Fruit fly (Drosophila melanogaster) Kc167 (cell line): ENCODE measurements around the gene Pdcd4.

ENCODE experiments used
- Myc ChIP-seq: fragments of >200 bp; optimal IDR thresholded peaks from 2 replicates; lab custom pipeline; 2017; ENCODE audit warnings: missing external identifiers
- Sin3A ChIP-seq: fragments of >200 bp; optimal IDR thresholded peaks from 2 replicates; lab custom pipeline; 2018; ENCODE audit warnings: missing external identifiers
- h ChIP-seq: fragments of >200 bp; optimal IDR thresholded peaks from 3 replicates; lab custom pipeline; 2018; ENCODE audit warnings: missing external identifiers
- insv ChIP-seq: fragments of >200 bp; optimal IDR thresholded peaks from 3 replicates; lab custom pipeline; 2018; ENCODE audit warnings: missing external identifiers
- psq ChIP-seq: fragments of >200 bp; optimal IDR thresholded peaks from 2 replicates; lab custom pipeline; 2017; ENCODE audit warnings: missing external identifiers
- ttk ChIP-seq: sonication (Bioruptor generic); optimal IDR thresholded peaks from 2 replicates; lab custom pipeline; 2017; ENCODE audit warnings: missing external identifiers

The Pdcd4 gene

dm6 chrX:13736174-13736482 lies 19.1 kb downstream of the Pdcd4 start, which contains the start of gene g:
TSS of gene g (minus strand) at chrX:13736278.
- TF ChIP-seq psq (lab: Kevin White, UChicago) = no peak
- TF ChIP-seq insv (lab: Kevin White, UChicago) = no peak
- no peak for TF ChIP-seq Sin3A (lab: Kevin White, UChicago)
- TF ChIP-seq Myc (lab: Kevin White, UChicago) = no peak
- no peak for TF ChIP-seq h (lab: Kevin White, UChicago)
- no peak for TF ChIP-seq ttk (lab: Kevin White, UChicago)

dm6 chrX:13735322-13736173 lies 19.7 kb downstream of the Pdcd4 start:
- TF ChIP-seq ttk (lab: Kevin White, UChicago) = no peak
- no peak for TF ChIP-seq Sin3A (lab: Kevin White, UChicago)
- TF ChIP-seq h (lab: Kevin White, UChicago) = no peak
- TF ChIP-seq psq (lab: Kevin White, UChicago) = no peak
- no peak for TF ChIP-seq Myc (lab: Kevin White, UChicago)
- TF ChIP-seq insv (lab: Kevin White, UChicago) = no peak

DNA sequence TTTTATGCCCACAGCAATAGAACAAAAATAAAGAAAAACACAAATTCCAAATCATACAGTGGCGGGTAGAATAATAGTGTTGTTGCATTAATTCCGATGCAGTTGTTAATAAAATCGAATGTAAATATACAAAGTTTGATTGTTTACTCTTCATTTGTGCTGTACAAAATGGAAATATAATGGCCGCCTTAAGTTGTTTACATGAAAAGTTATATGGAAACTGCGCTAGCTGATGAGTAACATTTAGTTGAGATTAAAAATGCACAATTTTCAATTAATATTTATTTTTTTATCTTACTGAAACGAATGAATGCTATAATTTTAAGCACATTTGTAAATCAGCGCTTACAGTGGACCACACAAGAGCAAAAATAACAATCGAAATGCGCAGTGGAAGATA lies 20.3 kb downstream of the Pdcd4 start:
- TF ChIP-seq ttk (lab: Kevin White, UChicago) (no peak), insv (lab: Kevin White, UChicago) (no peak), h (lab: Kevin White, UChicago) (no peak), Sin3A (lab: Kevin White, UChicago) (no peak), Myc (lab: Kevin White, UChicago) (no peak), psq (lab: Kevin White, UChicago) (no peak)

dm6 chrX:13721934-13722333 lies 33.3 kb downstream of the Pdcd4 start, which contains the start of the genes Mrgn1 and mus101:
TSS of gene Mrgn1 (minus strand) at chrX:13721977.
TSS of gene mus101 (plus strand) at chrX:13722246.
- TF ChIP-seq h (lab: Kevin White, UChicago) = no peak
- TF ChIP-seq insv (lab: Kevin White, UChicago) = no peak
- TF ChIP-seq psq (lab: Kevin White, UChicago) = no peak
- TF ChIP-seq ttk (lab: Kevin White, UChicago) = no peak
- TF ChIP-seq Sin3A (lab: Kevin White, UChicago) = no peak
- TF ChIP-seq Myc (lab: Kevin White, UChicago) = no peak

DNA sequence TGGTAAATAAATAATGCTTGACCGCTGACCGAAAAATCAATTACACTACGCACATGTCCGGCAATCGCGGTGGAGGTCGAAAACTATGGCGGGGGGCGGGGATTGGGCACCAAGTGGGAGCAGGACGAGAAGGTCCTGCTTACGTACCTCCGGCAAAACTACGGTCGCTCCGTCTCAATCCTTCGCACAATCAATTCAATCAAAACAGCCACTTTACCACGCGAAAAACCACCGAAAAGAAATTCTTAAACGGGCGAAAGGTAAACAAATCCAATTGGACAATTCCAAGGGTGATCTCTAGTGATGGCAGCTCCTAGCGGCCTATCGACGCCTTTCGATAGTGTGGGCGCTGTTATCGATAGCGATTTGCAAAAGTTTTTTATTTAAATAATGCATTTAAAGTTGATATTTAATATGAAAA lies 37.2 kb downstream of the Pdcd4 start, which contains the start of gene Nadsyn:
Gene Nadsyn (minus strand): TSS at position 304 of the 421 bp plus-strand sequence.
- no peak for TF ChIP-seq insv (lab: Kevin White, UChicago)
- no peak for TF ChIP-seq psq (lab: Kevin White, UChicago)
- TF ChIP-seq Sin3A (lab: Kevin White, UChicago) = no peak
- TF ChIP-seq h (lab: Kevin White, UChicago) = no peak
- no peak for TF ChIP-seq ttk (lab: Kevin White, UChicago)

- TF ChIP-seq Sin3A (lab: Kevin White, UChicago) = no peak
- no peak for TF ChIP-seq Myc (lab: Kevin White, UChicago)
- TF ChIP-seq h (lab: Kevin White, UChicago) = no peak
- TF ChIP-seq insv (lab: Kevin White, UChicago) = no peak
- no peak for TF ChIP-seq ttk (lab: Kevin White, UChicago)
- no peak for TF ChIP-seq psq (lab: Kevin White, UChicago)
Measured at dm6 chrX:13699666-13700065, 55.5 kb downstream of the Pdcd4 start.

DNA sequence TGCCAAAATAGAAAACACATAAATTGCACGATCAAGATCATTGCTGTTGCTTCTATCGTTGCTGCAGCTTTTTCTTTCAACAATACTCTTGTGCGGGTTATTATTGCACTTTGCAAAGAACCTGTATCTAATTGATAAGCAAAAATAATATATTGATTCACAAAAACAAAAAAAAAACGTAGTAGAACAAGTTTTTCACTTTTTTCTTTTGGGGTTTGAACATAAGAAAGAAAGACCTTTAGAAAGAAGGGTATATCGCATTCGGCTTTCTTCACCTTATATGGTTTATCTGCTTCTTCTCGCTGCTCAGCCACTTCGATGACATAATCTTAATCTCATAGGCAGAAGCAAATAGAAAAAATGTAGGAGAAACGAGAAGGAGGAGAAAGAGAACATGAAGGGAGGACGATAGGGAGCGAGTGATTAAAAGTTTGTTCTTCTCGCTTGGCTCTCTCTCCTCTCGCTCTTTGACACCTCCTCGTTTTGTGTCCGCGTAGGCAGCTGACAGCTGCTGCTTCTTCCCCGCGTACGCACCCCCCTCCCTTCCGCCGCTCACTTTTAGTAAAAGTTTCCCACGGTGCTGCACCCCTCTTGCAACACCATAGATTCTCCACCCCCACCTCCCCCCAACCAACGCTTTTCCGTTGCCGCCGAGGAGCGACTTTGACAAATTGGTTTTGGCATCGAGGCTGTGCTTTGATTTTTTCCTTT lies 56.3 kb downstream of the Pdcd4 start:
- no peak for TF ChIP-seq psq (lab: Kevin White, UChicago)
